Worm (Caenorhabditis elegans) whole organism, mixed stage, embryonic: ENCODE results near the gene dab-1.

Experiments used
- bed-3 ChIP-seq: fragments of 200-800 bp; sonication (Bioruptor generic); optimal IDR thresholded peaks from 3 replicates; lab custom pipeline; 2018; ENCODE audit warnings: mild to moderate bottlenecking, missing genetic modification characterization, moderate library complexity, missing compliant biosample characterization
- blmp-1 ChIP-seq: fragments of 150-350 bp; optimal IDR thresholded peaks from 2 replicates; lab custom pipeline; 2014; ENCODE audit warnings: missing biosample characterization, missing genetic modification characterization
- ceh-39 ChIP-seq: fragments of 150-350 bp; optimal IDR thresholded peaks from 2 replicates; lab custom pipeline; 2014; ENCODE audit warnings: missing biosample characterization, missing genetic modification characterization
- ceh-43 ChIP-seq: fragments of 200-800 bp; sonication (Bioruptor generic); optimal IDR thresholded peaks from 2 replicates; lab custom pipeline; 2018; ENCODE audit warnings: mild to moderate bottlenecking, missing genetic modification characterization, moderate library complexity, missing compliant biosample characterization
- ceh-83 ChIP-seq: fragments of 200-800 bp; sonication (Bioruptor generic); optimal IDR thresholded peaks from 2 replicates; lab custom pipeline; 2018; ENCODE audit warnings: mild to moderate bottlenecking, missing genetic modification characterization, missing compliant biosample characterization
- ces-1 ChIP-seq: fragments of 150-350 bp; optimal IDR thresholded peaks from 2 replicates; lab custom pipeline; 2014; ENCODE audit warnings: missing biosample characterization, missing genetic modification reagents, missing genetic modification characterization
- cnd-1 ChIP-seq: fragments of 200-800 bp; sonication (Bioruptor generic); optimal IDR thresholded peaks from 2 replicates; lab custom pipeline; 2018; ENCODE audit warnings: mild to moderate bottlenecking, missing genetic modification characterization, missing compliant biosample characterization
- elt-1 ChIP-seq: sonication (generic microtip); optimal IDR thresholded peaks from 2 replicates; lab custom pipeline; 2017; ENCODE audit warnings: missing genetic modification characterization, mild to moderate bottlenecking, missing compliant biosample characterization, antibody characterized with exemption, moderate library complexity, borderline replicate concordance; ENCODE audit not compliant: insufficient read depth
- elt-3 ChIP-seq: fragments of 150-350 bp; optimal IDR thresholded peaks from 2 replicates; lab custom pipeline; 2014; ENCODE audit warnings: missing biosample characterization, missing genetic modification characterization
- flh-1 ChIP-seq: fragments of 200-800 bp; sonication (Bioruptor generic); optimal IDR thresholded peaks from 2 replicates; lab custom pipeline; 2018; ENCODE audit warnings: mild to moderate bottlenecking, missing genetic modification characterization, moderate library complexity, missing compliant biosample characterization
- ham-2 ChIP-seq: fragments of 200-800 bp; sonication (Bioruptor generic); optimal IDR thresholded peaks from 2 replicates; lab custom pipeline; 2018; ENCODE audit warnings: mild to moderate bottlenecking, missing genetic modification characterization, missing compliant biosample characterization
- lin-13 ChIP-seq: fragments of 150-350 bp; optimal IDR thresholded peaks from 2 replicates; lab custom pipeline; 2014; ENCODE audit warnings: missing biosample characterization, missing genetic modification characterization
- lin-32 ChIP-seq: fragments of 200-800 bp; sonication (Bioruptor generic); optimal IDR thresholded peaks from 2 replicates; lab custom pipeline; 2018; ENCODE audit warnings: mild to moderate bottlenecking, missing genetic modification characterization, missing compliant biosample characterization
- mab-5 ChIP-seq: fragments of 150-350 bp; optimal IDR thresholded peaks from 2 replicates; lab custom pipeline; 2014; ENCODE audit warnings: missing biosample characterization, missing genetic modification characterization
- mep-1 ChIP-seq: fragments of 150-350 bp; optimal IDR thresholded peaks from 2 replicates; lab custom pipeline; 2017; ENCODE audit warnings: missing biosample characterization, missing genetic modification reagents, missing genetic modification characterization, inconsistent platforms
- nhr-12 ChIP-seq: fragments of 150-350 bp; optimal IDR thresholded peaks from 2 replicates; lab custom pipeline; 2014; ENCODE audit warnings: missing biosample characterization, missing genetic modification characterization
- nhr-2 ChIP-seq: fragments of 150-350 bp; optimal IDR thresholded peaks from 2 replicates; lab custom pipeline; 2014; ENCODE audit warnings: missing biosample characterization, missing genetic modification characterization
- nhr-237 ChIP-seq: fragments of 150-350 bp; optimal IDR thresholded peaks from 2 replicates; lab custom pipeline; 2014; ENCODE audit warnings: missing biosample characterization, missing genetic modification characterization
- nhr-28 ChIP-seq: fragments of 150-350 bp; optimal IDR thresholded peaks from 2 replicates; lab custom pipeline; 2014; ENCODE audit warnings: missing biosample characterization, missing genetic modification characterization
- nhr-76 ChIP-seq: sonication (generic microtip); optimal IDR thresholded peaks from 2 replicates; lab custom pipeline; 2017; ENCODE audit warnings: missing biosample characterization, missing genetic modification characterization
- pha-4 ChIP-seq: fragments of 150-350 bp; optimal IDR thresholded peaks from 2 replicates; lab custom pipeline; 2018; ENCODE audit warnings: missing biosample characterization, missing genetic modification reagents, missing genetic modification characterization
- snpc-4 ChIP-seq: fragments of 150-350 bp; optimal IDR thresholded peaks from 2 replicates; lab custom pipeline; 2014; ENCODE audit warnings: missing biosample characterization, missing genetic modification characterization
- sptf-1 ChIP-seq: sonication (generic microtip); optimal IDR thresholded peaks from 2 replicates; lab custom pipeline; 2017; ENCODE audit warnings: mild to moderate bottlenecking, missing genetic modification characterization, moderate library complexity, missing compliant biosample characterization
- unc-120 ChIP-seq: sonication (generic microtip); optimal IDR thresholded peaks from 2 replicates; lab custom pipeline; 2017; ENCODE audit warnings: missing genetic modification characterization, missing compliant biosample characterization; ENCODE audit not compliant: poor library complexity, severe bottlenecking
- unc-39 ChIP-seq: fragments of 150-350 bp; optimal IDR thresholded peaks from 2 replicates; lab custom pipeline; 2014; ENCODE audit warnings: missing biosample characterization, missing genetic modification characterization
- unc-62 ChIP-seq: fragments of 150-350 bp; optimal IDR thresholded peaks from 2 replicates; lab custom pipeline; 2014; ENCODE audit warnings: missing biosample characterization, missing genetic modification reagents, missing genetic modification characterization
- zip-8 ChIP-seq: fragments of 150-350 bp; optimal IDR thresholded peaks from 2 replicates; lab custom pipeline; 2014; ENCODE audit warnings: missing biosample characterization, missing genetic modification characterization
- ztf-11 ChIP-seq: fragments of 150-350 bp; optimal IDR thresholded peaks from 2 replicates; lab custom pipeline; 2014; ENCODE audit warnings: missing biosample characterization, missing genetic modification characterization

The dab-1 gene

DNA sequence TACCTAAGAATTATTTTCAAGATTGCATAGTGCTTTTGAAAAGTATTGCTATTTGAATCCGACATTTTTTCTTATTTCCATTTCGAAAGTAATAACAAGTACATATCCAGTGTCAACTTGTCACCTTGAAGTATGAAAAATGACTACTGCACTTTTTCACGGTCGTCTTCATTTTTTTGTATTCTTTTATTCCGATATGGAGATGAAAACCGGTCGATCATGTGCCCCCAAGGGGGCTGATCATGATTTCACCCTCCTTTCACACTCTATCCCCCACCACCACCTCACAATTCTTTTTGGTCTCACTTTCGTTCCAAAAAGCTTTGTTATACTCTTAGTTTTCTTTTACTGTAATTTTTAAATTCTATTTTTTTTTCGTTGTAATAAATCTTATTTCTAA, 3.7 kb downstream of the dab-1 start:
- TF ChIP-seq elt-1 (tag; lab: Kevin White, UChicago) (no peak), nhr-237 (tag; lab: Kevin White, UChicago) (no peak), snpc-4 (no peak), unc-62 (GFP tag; lab: Kevin White, UChicago) (no peak), ceh-39 (tag; lab: Kevin White, UChicago) (no peak), unc-39 (tag; lab: Kevin White, UChicago) (no peak)

DNA sequence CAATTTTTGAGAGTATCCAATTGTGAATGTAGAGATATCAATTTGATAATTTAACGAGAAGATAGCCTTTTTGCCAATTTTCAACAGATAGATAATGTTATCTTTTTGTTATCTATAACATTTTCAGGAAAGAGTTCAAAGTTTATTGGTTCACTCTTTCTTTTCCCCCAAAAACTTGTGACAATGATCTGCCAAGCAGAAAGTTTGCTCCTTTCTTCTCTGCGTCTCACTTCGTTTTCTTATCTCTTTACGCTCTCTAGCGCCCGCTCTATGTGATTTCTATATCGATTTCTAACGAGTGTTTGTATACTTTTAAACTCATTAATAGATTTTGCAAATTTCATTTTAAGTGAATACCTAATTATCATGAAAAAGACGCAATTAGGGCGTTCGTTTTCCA, 4.3 kb downstream of the dab-1 start:
- TF ChIP-seq ceh-43, result no peak
- no peak for TF ChIP-seq zip-8 (tag; lab: Kevin White, UChicago)
- TF ChIP-seq cnd-1 (tag; lab: Kevin White, UChicago), result no peak
- TF ChIP-seq blmp-1, result no peak
- TF ChIP-seq ham-2 (GFP tag; lab: Kevin White, UChicago), result no peak
- no peak for TF ChIP-seq unc-120

DNA sequence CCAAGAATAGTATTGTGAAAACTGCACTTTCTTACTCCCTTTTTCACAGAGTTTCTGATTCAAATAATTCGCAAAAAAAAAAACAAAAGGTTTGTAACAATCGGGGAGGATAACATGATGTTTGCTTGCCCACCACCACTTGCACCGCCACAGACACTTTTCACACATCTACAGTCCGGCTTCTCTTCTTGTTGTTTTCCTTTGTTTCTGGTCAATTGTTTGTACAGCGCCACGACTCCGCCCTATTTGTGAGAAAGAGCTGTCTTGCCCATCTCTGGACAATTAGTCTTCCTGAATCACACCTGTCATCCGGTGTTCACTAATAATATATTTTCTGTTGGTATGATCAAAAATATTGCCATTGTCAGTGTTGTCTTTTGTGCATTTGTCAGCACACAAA, 8.8 kb downstream of the dab-1 start, which contains the start of gene M110.9:
Gene M110.9, plus strand, starts transcription at position 301 of the 400 bp plus-strand sequence.
- TF ChIP-seq ham-2 (GFP tag; lab: Kevin White, UChicago) (no peak), ces-1 (GFP tag; lab: Kevin White, UChicago) (no peak), ztf-11 (tag; lab: Kevin White, UChicago) (no peak), cnd-1 (tag; lab: Kevin White, UChicago) (no peak), elt-3 (tag; lab: Kevin White, UChicago) (no peak)

DNA sequence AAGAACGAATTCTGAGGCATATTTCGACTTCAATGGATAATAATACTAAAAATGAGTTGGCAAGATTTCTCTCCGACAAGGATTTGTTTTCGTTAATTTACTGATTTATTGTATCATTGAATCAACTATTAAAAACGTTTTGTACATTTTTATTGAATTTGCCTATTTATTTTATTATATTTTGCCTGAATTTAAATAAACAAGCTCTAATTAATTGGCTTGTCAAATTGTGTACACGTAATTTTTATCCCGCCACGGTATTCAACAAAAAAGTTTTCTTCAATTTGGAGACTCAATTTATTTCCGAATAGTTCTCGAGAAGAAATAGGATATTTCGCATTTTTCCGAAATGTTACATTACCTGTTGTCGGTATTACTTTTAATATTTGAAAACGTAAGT, 10.3 kb downstream of the dab-1 start, which contains the start of gene M110.7:
Gene M110.7, plus strand, starts transcription at position 301 of the 400 bp plus-strand sequence.
- TF ChIP-seq elt-3 (tag; lab: Kevin White, UChicago), result no peak
- TF ChIP-seq unc-120, result no peak
- TF ChIP-seq nhr-28 (tag; lab: Kevin White, UChicago), result no peak
- TF ChIP-seq lin-32 (GFP tag; lab: Kevin White, UChicago), result no peak
- no peak for TF ChIP-seq nhr-12 (tag; lab: Kevin White, UChicago)
- TF ChIP-seq ceh-39 (tag; lab: Kevin White, UChicago), result no peak
- no peak for TF ChIP-seq ztf-11 (tag; lab: Kevin White, UChicago)
- TF ChIP-seq unc-39 (tag; lab: Kevin White, UChicago), result no peak
- no peak for TF ChIP-seq ces-1 (GFP tag; lab: Kevin White, UChicago)

DNA sequence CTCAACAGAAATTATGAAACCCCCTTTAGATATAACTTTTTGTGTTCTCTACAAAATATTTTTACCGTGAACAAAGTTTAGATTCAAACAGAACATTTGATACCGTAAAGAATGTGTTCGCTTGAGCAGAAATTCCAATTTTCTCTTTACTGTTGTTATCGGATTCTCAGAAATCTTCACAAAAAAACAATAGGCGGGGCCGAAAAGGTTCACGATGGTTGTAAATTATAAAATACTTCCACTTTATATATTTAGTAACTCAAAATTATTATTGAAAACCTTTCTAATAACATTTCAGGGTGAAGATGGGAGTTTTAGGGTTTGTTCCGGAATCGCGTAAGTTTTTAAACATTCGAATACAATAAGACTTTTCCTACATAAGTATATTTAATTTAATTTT, 16.0 kb downstream of the dab-1 start, which contains the start of gene nlp-5:
Gene nlp-5, plus strand, starts transcription at position 301 of the 400 bp plus-strand sequence.
- TF ChIP-seq elt-1 (tag; lab: Kevin White, UChicago) (no peak), nhr-28 (tag; lab: Kevin White, UChicago) (no peak), ztf-11 (tag; lab: Kevin White, UChicago) (no peak), ham-2 (GFP tag; lab: Kevin White, UChicago) (no peak), mab-5 (tag; lab: Kevin White, UChicago) (no peak), elt-3 (tag; lab: Kevin White, UChicago) (no peak), blmp-1 (no peak), nhr-237 (tag; lab: Kevin White, UChicago) (no peak), cnd-1 (tag; lab: Kevin White, UChicago) (no peak), ceh-39 (tag; lab: Kevin White, UChicago) (no peak), flh-1 (GFP tag; lab: Kevin White, UChicago) (no peak), ces-1 (GFP tag; lab: Kevin White, UChicago) (no peak), zip-8 (tag; lab: Kevin White, UChicago) (no peak), unc-62 (GFP tag; lab: Kevin White, UChicago) (no peak)

DNA sequence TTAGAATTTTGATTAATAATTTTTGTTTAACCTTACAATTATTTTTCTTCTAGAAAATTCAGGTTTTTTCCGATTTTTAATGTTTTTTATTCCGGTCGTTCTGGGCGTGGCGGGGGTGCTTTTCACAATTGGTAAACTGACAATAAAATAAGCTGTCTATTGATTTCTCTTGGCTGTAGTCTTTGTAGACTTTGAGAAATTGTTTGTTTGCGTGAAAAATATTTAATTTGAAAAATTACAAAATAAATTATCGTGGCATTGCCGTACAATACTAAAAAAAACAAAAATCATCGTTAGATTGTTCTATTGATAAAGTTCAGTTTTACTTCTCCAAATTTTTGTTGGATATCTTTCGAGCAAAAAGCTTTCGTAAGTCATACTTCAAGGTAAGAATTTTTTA, 24.3 kb downstream of the dab-1 start, which contains the start of gene F35C11.3:
Gene F35C11.3, plus strand, starts transcription at position 301 of the 400 bp plus-strand sequence.
- no peak for TF ChIP-seq lin-13 (tag; lab: Kevin White, UChicago)
- no peak for TF ChIP-seq pha-4 (tag; lab: Kevin White, UChicago)
- no peak for TF ChIP-seq ceh-39 (tag; lab: Kevin White, UChicago)
- TF ChIP-seq mab-5 (tag; lab: Kevin White, UChicago), result no peak
- TF ChIP-seq nhr-2, result no peak
- TF ChIP-seq mep-1 (tag; lab: Kevin White, UChicago), result no peak
- TF ChIP-seq ceh-83 (GFP tag; lab: Kevin White, UChicago), result no peak
- no peak for TF ChIP-seq nhr-76 (tag; lab: Kevin White, UChicago)
- no peak for TF ChIP-seq unc-39 (tag; lab: Kevin White, UChicago)
- no peak for TF ChIP-seq bed-3
- TF ChIP-seq sptf-1, result no peak
- TF ChIP-seq nhr-12 (tag; lab: Kevin White, UChicago), result no peak
